Worm (Caenorhabditis elegans): ENCODE results near the gene ing-3.

DNA sequence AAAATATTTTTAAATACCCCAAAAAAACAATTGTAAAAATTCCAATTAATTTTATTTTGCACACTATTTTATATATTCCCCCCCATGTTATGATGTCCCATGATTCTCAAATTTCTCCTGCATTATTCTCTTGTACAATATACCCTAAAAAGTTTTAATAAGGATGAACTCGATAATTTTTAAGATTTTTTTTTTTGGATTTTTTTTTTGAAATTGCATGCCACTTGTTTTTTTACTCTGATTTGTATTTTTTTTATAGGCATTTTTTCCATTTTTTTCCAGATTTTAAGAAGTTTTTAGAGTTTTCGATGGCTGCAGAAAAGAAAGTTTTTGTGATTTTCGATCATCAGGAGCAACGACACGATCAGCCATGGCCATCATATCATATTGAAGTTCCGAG, 6.6 kb downstream of the ing-3 start, which contains the start of gene hda-10:
- TF ChIP-seq W03F9.2 (tag; optimal IDR thresholded peaks at IDR 0.05), result no peak
- TF ChIP-seq dao-5 (tag; optimal IDR thresholded peaks at IDR 0.05), result no peak

All from whole organism, L4/young adult.